Worm (Caenorhabditis elegans): Measurements from ENCODE around the gene K02E10.7.

ce11 chrX:2513667-2514198, 5.4 kb upstream of the K02E10.7 start:
- no peak for TF ChIP-seq pag-3 (tag; optimal IDR thresholded peaks at IDR 0.05; ENCODE audit: borderline replicate concordance)
- peak; percentile 68 for TF ChIP-seq unc-55 (GFP tag; optimal IDR thresholded peaks at IDR 0.05)
- no peak for TF ChIP-seq ceh-22 (tag; optimal IDR thresholded peaks at IDR 0.05)
- no peak for TF ChIP-seq pqm-1 (tag; optimal IDR thresholded peaks at IDR 0.05)
- no peak for TF ChIP-seq dmd-4 (tag; optimal IDR thresholded peaks at IDR 0.05; ENCODE audit: borderline replicate concordance)
- TF ChIP-seq fax-1 (tag; optimal IDR thresholded peaks at IDR 0.05), result no peak
- TF ChIP-seq ceh-34 (tag; optimal IDR thresholded peaks at IDR 0.05), result no peak
- no peak for TF ChIP-seq ama-1 (optimal IDR thresholded peaks at IDR 0.05)
- no peak for TF ChIP-seq eyg-1 (tag; optimal IDR thresholded peaks at IDR 0.05)
- TF ChIP-seq pha-4 (tag; optimal IDR thresholded peaks at IDR 0.05), result no peak
- TF ChIP-seq sox-2 (GFP tag; IDR thresholded peaks at IDR 0.05), result no peak

Measured in whole organism, late embryonic.